Worm (Caenorhabditis elegans) whole organism, mixed stage, embryonic: ENCODE data around the gene Y17G7B.17.

Source experiments
- M03D4.4 ChIP-seq: sonication (generic microtip); optimal IDR thresholded peaks from 2 replicates; lab custom pipeline; 2017; ENCODE audit warnings: mild to moderate bottlenecking, missing genetic modification characterization, missing compliant biosample characterization
- blmp-1 ChIP-seq: fragments of 150-350 bp; optimal IDR thresholded peaks from 2 replicates; lab custom pipeline; 2014; ENCODE audit warnings: missing biosample characterization, missing genetic modification characterization
- ceh-39 ChIP-seq: fragments of 150-350 bp; optimal IDR thresholded peaks from 2 replicates; lab custom pipeline; 2014; ENCODE audit warnings: missing biosample characterization, missing genetic modification characterization
- ceh-43 ChIP-seq: fragments of 200-800 bp; sonication (Bioruptor generic); optimal IDR thresholded peaks from 2 replicates; lab custom pipeline; 2018; ENCODE audit warnings: mild to moderate bottlenecking, missing genetic modification characterization, moderate library complexity, missing compliant biosample characterization
- ceh-83 ChIP-seq: fragments of 200-800 bp; sonication (Bioruptor generic); optimal IDR thresholded peaks from 2 replicates; lab custom pipeline; 2018; ENCODE audit warnings: mild to moderate bottlenecking, missing genetic modification characterization, missing compliant biosample characterization
- ces-1 ChIP-seq: fragments of 150-350 bp; optimal IDR thresholded peaks from 2 replicates; lab custom pipeline; 2014; ENCODE audit warnings: missing biosample characterization, missing genetic modification reagents, missing genetic modification characterization
- cnd-1 ChIP-seq: fragments of 200-800 bp; sonication (Bioruptor generic); optimal IDR thresholded peaks from 2 replicates; lab custom pipeline; 2018; ENCODE audit warnings: mild to moderate bottlenecking, missing genetic modification characterization, missing compliant biosample characterization
- elt-3 ChIP-seq: fragments of 150-350 bp; optimal IDR thresholded peaks from 2 replicates; lab custom pipeline; 2014; ENCODE audit warnings: missing biosample characterization, missing genetic modification characterization
- flh-1 ChIP-seq: fragments of 200-800 bp; sonication (Bioruptor generic); optimal IDR thresholded peaks from 2 replicates; lab custom pipeline; 2018; ENCODE audit warnings: mild to moderate bottlenecking, missing genetic modification characterization, moderate library complexity, missing compliant biosample characterization
- ham-2 ChIP-seq: fragments of 200-800 bp; sonication (Bioruptor generic); optimal IDR thresholded peaks from 2 replicates; lab custom pipeline; 2018; ENCODE audit warnings: mild to moderate bottlenecking, missing genetic modification characterization, missing compliant biosample characterization
- hlh-1 ChIP-seq: fragments of 150-350 bp; optimal IDR thresholded peaks from 2 replicates; lab custom pipeline; 2014; ENCODE audit warnings: missing biosample characterization, missing genetic modification reagents, missing genetic modification characterization
- lin-32 ChIP-seq: fragments of 200-800 bp; sonication (Bioruptor generic); optimal IDR thresholded peaks from 2 replicates; lab custom pipeline; 2018; ENCODE audit warnings: mild to moderate bottlenecking, missing genetic modification characterization, missing compliant biosample characterization
- lsy-2 ChIP-seq: fragments of 150-350 bp; optimal IDR thresholded peaks from 2 replicates; lab custom pipeline; 2014; ENCODE audit warnings: missing biosample characterization, missing genetic modification characterization
- mep-1 ChIP-seq: fragments of 150-350 bp; optimal IDR thresholded peaks from 2 replicates; lab custom pipeline; 2017; ENCODE audit warnings: missing biosample characterization, missing genetic modification reagents, missing genetic modification characterization, inconsistent platforms
- nhr-2 ChIP-seq: fragments of 150-350 bp; optimal IDR thresholded peaks from 2 replicates; lab custom pipeline; 2014; ENCODE audit warnings: missing biosample characterization, missing genetic modification characterization
- nhr-28 ChIP-seq: fragments of 150-350 bp; optimal IDR thresholded peaks from 2 replicates; lab custom pipeline; 2014; ENCODE audit warnings: missing biosample characterization, missing genetic modification characterization
- nhr-76 ChIP-seq: sonication (generic microtip); optimal IDR thresholded peaks from 2 replicates; lab custom pipeline; 2017; ENCODE audit warnings: missing biosample characterization, missing genetic modification characterization
- pha-4 ChIP-seq: fragments of 150-350 bp; optimal IDR thresholded peaks from 2 replicates; lab custom pipeline; 2018; ENCODE audit warnings: missing biosample characterization, missing genetic modification reagents, missing genetic modification characterization
- sem-2 ChIP-seq: fragments of 200-800 bp; sonication (Bioruptor generic); optimal IDR thresholded peaks from 2 replicates; lab custom pipeline; 2018; ENCODE audit warnings: mild to moderate bottlenecking, missing genetic modification characterization, missing compliant biosample characterization
- snpc-4 ChIP-seq: fragments of 150-350 bp; optimal IDR thresholded peaks from 2 replicates; lab custom pipeline; 2014; ENCODE audit warnings: missing biosample characterization, missing genetic modification characterization
- tbx-8 ChIP-seq: fragments of 200-800 bp; sonication (Bioruptor generic); optimal IDR thresholded peaks from 2 replicates; lab custom pipeline; 2018; ENCODE audit warnings: mild to moderate bottlenecking, missing genetic modification characterization, moderate library complexity, missing compliant biosample characterization
- unc-120 ChIP-seq: sonication (generic microtip); optimal IDR thresholded peaks from 2 replicates; lab custom pipeline; 2017; ENCODE audit warnings: missing genetic modification characterization, missing compliant biosample characterization; ENCODE audit not compliant: poor library complexity, severe bottlenecking
- unc-39 ChIP-seq: fragments of 150-350 bp; optimal IDR thresholded peaks from 2 replicates; lab custom pipeline; 2014; ENCODE audit warnings: missing biosample characterization, missing genetic modification characterization
- unc-62 ChIP-seq: fragments of 150-350 bp; optimal IDR thresholded peaks from 2 replicates; lab custom pipeline; 2014; ENCODE audit warnings: missing biosample characterization, missing genetic modification reagents, missing genetic modification characterization
- zip-8 ChIP-seq: fragments of 150-350 bp; optimal IDR thresholded peaks from 2 replicates; lab custom pipeline; 2014; ENCODE audit warnings: missing biosample characterization, missing genetic modification characterization
- ztf-11 ChIP-seq: fragments of 150-350 bp; optimal IDR thresholded peaks from 2 replicates; lab custom pipeline; 2014; ENCODE audit warnings: missing biosample characterization, missing genetic modification characterization

Y17G7B.17 gene

ce11 chrII:12098716-12099115, 1.1 kb downstream of the Y17G7B.17 start:
- TF ChIP-seq blmp-1 (no peak), nhr-2 (tag; lab: Kevin White, UChicago) (no peak), pha-4 (tag; lab: Kevin White, UChicago) (no peak), elt-3 (no peak), ceh-43 (GFP tag; lab: Kevin White, UChicago) (no peak), zip-8 (tag; lab: Kevin White, UChicago) (no peak)

ce11 chrII:12095022-12095421, 4.8 kb downstream of the Y17G7B.17 start:
- TF ChIP-seq hlh-1 (tag; lab: Kevin White, UChicago) (peak; percentile 23), ces-1 (GFP tag; lab: Kevin White, UChicago) (peak; percentile 9), lsy-2 (tag; lab: Kevin White, UChicago) (no peak)

DNA sequence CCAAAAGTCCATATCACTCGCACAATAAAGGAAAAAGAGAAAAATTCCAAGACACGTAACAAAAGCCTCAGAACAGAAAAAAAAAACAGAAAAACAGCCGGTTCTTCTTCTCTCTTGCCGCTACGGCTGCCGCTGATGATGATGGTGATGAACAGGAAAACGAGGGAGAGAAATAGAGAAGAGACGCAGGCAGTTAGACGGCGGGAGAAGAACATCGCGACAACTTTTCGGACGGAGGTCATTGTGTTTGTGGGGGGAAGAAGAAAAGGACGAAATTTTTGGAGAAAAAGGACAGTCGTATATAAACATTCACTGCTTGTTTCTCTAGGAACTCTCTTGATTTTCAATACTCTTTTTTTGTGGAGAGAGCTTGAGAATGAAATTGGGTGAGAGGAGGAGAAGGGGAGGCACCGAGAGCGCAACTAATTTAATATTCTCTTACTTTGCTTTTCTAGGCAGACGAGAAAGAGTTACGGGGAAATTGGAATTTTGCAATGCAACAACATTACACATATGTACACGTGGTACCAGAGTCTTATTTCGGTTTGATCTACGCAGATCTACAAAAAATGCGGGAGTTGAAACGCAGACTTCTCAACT, 10.1 kb downstream of the Y17G7B.17 start:
- TF ChIP-seq ces-1 (GFP tag; lab: Kevin White, UChicago) (peak; percentile 98), zip-8 (tag; lab: Kevin White, UChicago) (no peak), pha-4 (tag; lab: Kevin White, UChicago) (peak; percentile 37), unc-62 (GFP tag; lab: Kevin White, UChicago) (peak; percentile 2), hlh-1 (tag; lab: Kevin White, UChicago) (peak; percentile 55)

DNA sequence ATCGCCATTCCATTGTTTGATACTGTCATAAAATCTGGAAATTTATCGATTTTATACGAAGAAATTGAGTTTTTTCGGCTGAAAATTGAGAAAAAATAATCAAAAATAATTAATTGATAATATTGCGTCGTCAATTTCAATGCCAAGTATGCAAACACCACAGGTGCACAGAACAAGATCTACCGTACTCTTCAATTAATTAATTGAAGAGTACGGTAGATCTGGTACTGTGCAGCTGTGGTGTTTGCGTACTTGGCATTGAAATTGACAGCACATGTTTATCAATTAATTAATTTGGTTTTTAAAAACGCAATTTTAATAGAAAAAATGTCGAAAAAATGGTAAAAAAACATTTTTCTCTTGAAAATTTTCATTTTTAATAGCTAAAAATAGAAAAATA, 11.0 kb downstream of the Y17G7B.17 start, which contains the start of gene cnt-1:
Gene cnt-1 (minus strand): TSS at position 36 of the 400 bp plus-strand sequence.
- no peak for TF ChIP-seq mep-1
- no peak for TF ChIP-seq lsy-2 (tag; lab: Kevin White, UChicago)
- TF ChIP-seq nhr-76, result no peak
- no peak for TF ChIP-seq unc-39 (tag; lab: Kevin White, UChicago)
- no peak for TF ChIP-seq cnd-1
- TF ChIP-seq ceh-43 (GFP tag; lab: Kevin White, UChicago), result no peak
- no peak for TF ChIP-seq sem-2 (GFP tag; lab: Kevin White, UChicago)
- TF ChIP-seq nhr-28, result no peak
- no peak for TF ChIP-seq snpc-4 (tag; lab: Kevin White, UChicago)
- no peak for TF ChIP-seq zip-8 (tag; lab: Kevin White, UChicago)
- TF ChIP-seq unc-120 (tag; lab: Kevin White, UChicago), result no peak
- TF ChIP-seq tbx-8, result no peak
- no peak for TF ChIP-seq flh-1 (GFP tag; lab: Kevin White, UChicago)
- TF ChIP-seq lin-32 (GFP tag; lab: Kevin White, UChicago), result no peak

DNA sequence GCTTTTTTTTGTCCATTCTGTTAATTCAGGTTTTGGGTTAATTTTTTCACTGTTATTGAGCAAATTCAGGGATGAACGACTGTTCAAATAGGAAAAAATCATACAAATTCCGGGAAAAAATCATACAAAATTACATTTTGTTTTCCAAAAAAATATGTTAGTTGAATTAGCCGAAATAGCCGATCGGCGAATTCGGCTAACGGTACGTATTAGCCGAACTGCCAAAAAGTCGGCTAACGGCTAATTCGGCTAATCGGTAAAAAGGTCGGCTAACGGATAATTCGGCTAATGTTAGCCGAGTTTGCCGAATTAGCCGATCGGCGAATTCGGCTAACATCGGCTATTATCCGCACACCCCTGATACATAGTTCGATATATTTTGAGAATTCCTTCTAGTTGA, 17.7 kb downstream of the Y17G7B.17 start:
- peak; percentile 70 for TF ChIP-seq ham-2 (GFP tag; lab: Kevin White, UChicago)

DNA sequence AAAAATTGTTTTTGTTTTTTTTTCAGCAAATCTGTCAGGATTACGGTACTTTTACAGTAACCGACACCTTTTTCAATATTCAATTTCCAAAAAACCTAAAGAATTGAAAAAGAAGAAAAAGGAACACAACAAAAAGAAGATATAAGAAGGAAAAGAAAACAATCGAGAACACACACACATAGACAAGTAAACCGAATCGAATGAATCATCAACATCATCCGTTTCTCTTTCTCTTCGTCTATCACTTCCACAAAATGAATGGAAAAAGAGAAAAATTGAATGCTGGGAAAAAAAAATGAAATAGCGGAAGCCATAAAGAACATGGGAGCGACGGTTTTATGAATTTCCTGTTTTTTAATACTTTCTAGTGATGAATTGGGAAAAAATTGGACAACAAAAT, 18.3 kb downstream of the Y17G7B.17 start:
- no peak for TF ChIP-seq snpc-4 (tag; lab: Kevin White, UChicago)

ce11 chrII:12080015-12080414, 19.8 kb downstream of the Y17G7B.17 start:
- no peak for TF ChIP-seq zip-8 (tag; lab: Kevin White, UChicago)
- TF ChIP-seq ztf-11 (tag; lab: Kevin White, UChicago), result no peak
- no peak for TF ChIP-seq cnd-1
- TF ChIP-seq M03D4.4 (tag; lab: Kevin White, UChicago), result no peak
- no peak for TF ChIP-seq ham-2 (GFP tag; lab: Kevin White, UChicago)

- TF ChIP-seq pha-4 (tag; lab: Kevin White, UChicago) (no peak), ztf-11 (tag; lab: Kevin White, UChicago) (no peak), ceh-83 (no peak), mep-1 (no peak), ceh-39 (tag; lab: Kevin White, UChicago) (no peak), sem-2 (GFP tag; lab: Kevin White, UChicago) (no peak), snpc-4 (tag; lab: Kevin White, UChicago) (no peak)
Observed at ce11 chrII:12077281-12077680, 22.5 kb downstream of the Y17G7B.17 start.
